Worm (Caenorhabditis elegans) whole organism, mixed stage, embryonic: ENCODE results near the gene F58F9.9.

Experiments used
- bed-3 ChIP-seq: fragments of 200-800 bp; sonication (Bioruptor generic); optimal IDR thresholded peaks from 3 replicates; lab custom pipeline; 2018; ENCODE audit warnings: mild to moderate bottlenecking, missing genetic modification characterization, moderate library complexity, missing compliant biosample characterization
- blmp-1 ChIP-seq: fragments of 150-350 bp; optimal IDR thresholded peaks from 2 replicates; lab custom pipeline; 2014; ENCODE audit warnings: missing biosample characterization, missing genetic modification characterization
- ceh-39 ChIP-seq: fragments of 150-350 bp; optimal IDR thresholded peaks from 2 replicates; lab custom pipeline; 2014; ENCODE audit warnings: missing biosample characterization, missing genetic modification characterization
- elt-3 ChIP-seq: fragments of 150-350 bp; optimal IDR thresholded peaks from 2 replicates; lab custom pipeline; 2014; ENCODE audit warnings: missing biosample characterization, missing genetic modification characterization
- lsy-2 ChIP-seq: fragments of 150-350 bp; optimal IDR thresholded peaks from 2 replicates; lab custom pipeline; 2014; ENCODE audit warnings: missing biosample characterization, missing genetic modification characterization
- mep-1 ChIP-seq: fragments of 150-350 bp; optimal IDR thresholded peaks from 2 replicates; lab custom pipeline; 2017; ENCODE audit warnings: missing biosample characterization, missing genetic modification reagents, missing genetic modification characterization, inconsistent platforms
- mls-2 ChIP-seq: sonication (generic microtip); optimal IDR thresholded peaks from 2 replicates; lab custom pipeline; 2016; ENCODE audit warnings: mild to moderate bottlenecking, missing genetic modification characterization, moderate library complexity, missing compliant biosample characterization
- nhr-12 ChIP-seq: fragments of 150-350 bp; optimal IDR thresholded peaks from 2 replicates; lab custom pipeline; 2014; ENCODE audit warnings: missing biosample characterization, missing genetic modification characterization
- nhr-237 ChIP-seq: fragments of 150-350 bp; optimal IDR thresholded peaks from 2 replicates; lab custom pipeline; 2014; ENCODE audit warnings: missing biosample characterization, missing genetic modification characterization
- pha-4 ChIP-seq: fragments of 150-350 bp; optimal IDR thresholded peaks from 2 replicates; lab custom pipeline; 2018; ENCODE audit warnings: missing biosample characterization, missing genetic modification reagents, missing genetic modification characterization
- sem-2 ChIP-seq: fragments of 200-800 bp; sonication (Bioruptor generic); optimal IDR thresholded peaks from 2 replicates; lab custom pipeline; 2018; ENCODE audit warnings: mild to moderate bottlenecking, missing genetic modification characterization, missing compliant biosample characterization
- snpc-4 ChIP-seq: fragments of 150-350 bp; optimal IDR thresholded peaks from 2 replicates; lab custom pipeline; 2014; ENCODE audit warnings: missing biosample characterization, missing genetic modification characterization
- unc-62 ChIP-seq: fragments of 150-350 bp; optimal IDR thresholded peaks from 2 replicates; lab custom pipeline; 2014; ENCODE audit warnings: missing biosample characterization, missing genetic modification reagents, missing genetic modification characterization
- ztf-11 ChIP-seq: fragments of 150-350 bp; optimal IDR thresholded peaks from 2 replicates; lab custom pipeline; 2014; ENCODE audit warnings: missing biosample characterization, missing genetic modification characterization

ce11 chrIV:6259732-6260131, 19.6 kb downstream of the F58F9.9 start, which contains the start of gene nlp-16:
- TF ChIP-seq elt-3 (tag; lab: Kevin White, UChicago) = no peak
- TF ChIP-seq nhr-237 (tag; lab: Kevin White, UChicago) = no peak
- no peak for TF ChIP-seq unc-62 (GFP tag; lab: Kevin White, UChicago)
- TF ChIP-seq pha-4 = no peak
- no peak for TF ChIP-seq blmp-1 (tag; lab: Kevin White, UChicago)
- TF ChIP-seq ceh-39 (tag; lab: Kevin White, UChicago) = no peak
- TF ChIP-seq bed-3 (GFP tag; lab: Kevin White, UChicago) = no peak
- no peak for TF ChIP-seq nhr-12 (tag; lab: Kevin White, UChicago)
- no peak for TF ChIP-seq mls-2 (tag; lab: Kevin White, UChicago)
- TF ChIP-seq lsy-2 (tag; lab: Kevin White, UChicago) = no peak
- no peak for TF ChIP-seq snpc-4
- no peak for TF ChIP-seq sem-2 (GFP tag; lab: Kevin White, UChicago)
- TF ChIP-seq mep-1 (tag; lab: Kevin White, UChicago) = no peak
- TF ChIP-seq ztf-11 (tag; lab: Kevin White, UChicago) = no peak
